Fruit fly (Drosophila melanogaster) whole organism, embryonic: Measurements from ENCODE around the gene CG9992.
A peak's percentile ranks its signal among the peaks of the same experiment; 100 is the strongest.

Source experiments
- ATbp ChIP-seq: fragments of 200-800 bp; sonication (Bioruptor generic); optimal IDR thresholded peaks from 2 replicates; lab custom pipeline; 2017; ENCODE audit warnings: missing biosample characterization, mild to moderate bottlenecking, missing genetic modification characterization, missing genetic modification reagents
- Atf3 ChIP-seq: fragments of 200-800 bp; sonication (Bioruptor generic); optimal IDR thresholded peaks from 3 replicates; lab custom pipeline; 2016; ENCODE audit warnings: missing biosample characterization, missing genetic modification characterization
- CG10209 ChIP-seq: fragments of 200-800 bp; sonication (Bioruptor generic); optimal IDR thresholded peaks from 3 replicates; lab custom pipeline; 2017; ENCODE audit warnings: missing biosample characterization, mild to moderate bottlenecking, missing genetic modification characterization, missing genetic modification reagents
- CG10321 ChIP-seq: fragments of 200-800 bp; sonication (Bioruptor generic); IDR thresholded peaks from 2 replicates; pipeline ENCODE4 v1.3.6; 2022; ENCODE audit warnings: missing biosample characterization, missing genetic modification characterization
- CG13296 ChIP-seq: fragments of 200-800 bp; sonication (Bioruptor generic); optimal IDR thresholded peaks from 3 replicates; lab custom pipeline; 2018; ENCODE audit warnings: missing biosample characterization, mild to moderate bottlenecking, missing genetic modification characterization
- CG13894 ChIP-seq: fragments of 200-800 bp; sonication (Bioruptor generic); optimal IDR thresholded peaks from 3 replicates; lab custom pipeline; 2018; ENCODE audit warnings: missing biosample characterization, mild to moderate bottlenecking, missing genetic modification characterization, moderate library complexity
- CG14667 ChIP-seq: fragments of 200-800 bp; sonication (Bioruptor generic); IDR thresholded peaks from 2 replicates; pipeline ENCODE4 v1.3.6; 2022; ENCODE audit warnings: missing biosample characterization, missing genetic modification characterization
- CG15269 ChIP-seq: fragments of 200-800 bp; sonication (Bioruptor generic); optimal IDR thresholded peaks from 2 replicates; lab custom pipeline; 2018; ENCODE audit warnings: missing biosample characterization, mild to moderate bottlenecking, missing genetic modification characterization, moderate library complexity
- CG1602 ChIP-seq: fragments of 200-800 bp; sonication (Bioruptor generic); optimal IDR thresholded peaks from 3 replicates; lab custom pipeline; 2016; ENCODE audit warnings: missing biosample characterization, missing genetic modification characterization
- CG16813 ChIP-seq: fragments of 200-800 bp; sonication (Bioruptor generic); IDR thresholded peaks from 3 replicates; pipeline ENCODE4 v1.3.6; 2022; ENCODE audit warnings: missing biosample characterization, missing genetic modification characterization; ENCODE audit not compliant: partially characterized antibody
- CG16863 ChIP-seq: fragments of 200-800 bp; sonication (Bioruptor generic); optimal IDR thresholded peaks from 3 replicates; lab custom pipeline; 2016; ENCODE audit warnings: missing biosample characterization, missing genetic modification characterization
- CG17385 ChIP-seq: fragments of 200-800 bp; sonication (Bioruptor generic); optimal IDR thresholded peaks from 3 replicates; lab custom pipeline; 2018; ENCODE audit warnings: missing biosample characterization, mild to moderate bottlenecking, missing genetic modification characterization
- CG30431 ChIP-seq: fragments of 200-800 bp; sonication (Bioruptor generic); optimal IDR thresholded peaks from 2 replicates; lab custom pipeline; 2017; ENCODE audit warnings: missing biosample characterization, missing genetic modification characterization
- CG3838 ChIP-seq: fragments of 200-800 bp; sonication (Bioruptor generic); optimal IDR thresholded peaks from 3 replicates; lab custom pipeline; 2016; ENCODE audit warnings: missing biosample characterization, missing genetic modification characterization
- CG42726 ChIP-seq: fragments of 200-800 bp; sonication (Bioruptor generic); IDR thresholded peaks from 2 replicates; pipeline ENCODE4 v1.3.6; 2022; ENCODE audit warnings: missing biosample characterization, missing genetic modification characterization; ENCODE audit not compliant: partially characterized antibody
- CTCF ChIP-seq: fragments of 200-800 bp; sonication (Bioruptor generic); optimal IDR thresholded peaks from 2 replicates; lab custom pipeline; 2017; ENCODE audit warnings: missing biosample characterization, mild to moderate bottlenecking, missing genetic modification characterization, moderate library complexity
- Deaf1 ChIP-seq: fragments of 200-800 bp; optimal IDR thresholded peaks from 3 replicates; lab custom pipeline; 2019; ENCODE audit warnings: missing biosample characterization, mild to moderate bottlenecking, missing genetic modification characterization, moderate library complexity
- Dref ChIP-seq: fragments of 200-800 bp; sonication (Bioruptor generic); IDR thresholded peaks from 2 replicates; pipeline ENCODE4 v1.3.6; 2022; ENCODE audit warnings: missing biosample characterization, missing genetic modification characterization
- Eip74EF ChIP-seq, 2 experiments: fragments of 200-800 bp in 1 of 2; fragments of >200 bp in 1 of 2; sonication (Bioruptor generic) in 1 of 2; optimal IDR thresholded peaks; 2 replicates each; lab custom pipeline; 2017 to 2019; ENCODE audit warnings: missing biosample characterization in 2 of 2, missing genetic modification characterization in 2 of 2, mild to moderate bottlenecking in 1 of 2, moderate library complexity in 1 of 2
- HLHmδ ChIP-seq: fragments of 200-800 bp; sonication (Bioruptor generic); optimal IDR thresholded peaks from 2 replicates; lab custom pipeline; 2018; ENCODE audit warnings: missing biosample characterization, mild to moderate bottlenecking, missing genetic modification characterization, moderate library complexity
- Hr3 ChIP-seq: fragments of 200-800 bp; sonication (Bioruptor generic); optimal IDR thresholded peaks from 3 replicates; lab custom pipeline; 2016; ENCODE audit warnings: missing biosample characterization, missing genetic modification characterization
- Oaz ChIP-seq: fragments of 200-800 bp; sonication (Bioruptor generic); IDR thresholded peaks from 2 replicates; pipeline ENCODE4 v1.3.6; 2022; ENCODE audit warnings: missing biosample characterization, missing genetic modification characterization
- Six4 ChIP-seq: fragments of 200-800 bp; sonication (Bioruptor generic); optimal IDR thresholded peaks from 2 replicates; lab custom pipeline; 2016; ENCODE audit warnings: missing biosample characterization, missing genetic modification characterization
- Sry-β ChIP-seq: fragments of 200-800 bp; sonication (Bioruptor generic); optimal IDR thresholded peaks from 2 replicates; lab custom pipeline; 2018; ENCODE audit warnings: missing biosample characterization, mild to moderate bottlenecking, missing genetic modification characterization, moderate library complexity
- Taf1 ChIP-seq: fragments of 200-800 bp; sonication (Bioruptor generic); IDR thresholded peaks from 2 replicates; pipeline ENCODE4 v1.3.6; 2022; ENCODE audit warnings: missing biosample characterization, missing genetic modification characterization
- Usf ChIP-seq: fragments of 200-800 bp; sonication (Bioruptor generic); optimal IDR thresholded peaks from 2 replicates; lab custom pipeline; 2017; ENCODE audit warnings: missing genotype, missing biosample characterization, missing genetic modification characterization
- Xrp1 ChIP-seq: fragments of 200-800 bp; sonication (Bioruptor generic); IDR thresholded peaks from 2 replicates; pipeline ENCODE4 v1.3.6; 2022; ENCODE audit warnings: missing biosample characterization, missing genetic modification characterization
- ash1 ChIP-seq: fragments of 200-800 bp; sonication (Bioruptor generic); optimal IDR thresholded peaks from 2 replicates; lab custom pipeline; 2018; ENCODE audit warnings: missing biosample characterization, mild to moderate bottlenecking, missing genetic modification characterization
- chn ChIP-seq: fragments of 200-800 bp; sonication (Bioruptor generic); optimal IDR thresholded peaks from 2 replicates; lab custom pipeline; 2016; ENCODE audit warnings: missing biosample characterization, missing genetic modification characterization
- crp ChIP-seq, 2 experiments: fragments of 200-800 bp; sonication (Bioruptor generic); optimal IDR thresholded peaks; 2 replicates in 1 of 2; 3 replicates in 1 of 2; lab custom pipeline; 2017; ENCODE audit warnings: missing biosample characterization in 2 of 2, missing genetic modification characterization in 2 of 2, mild to moderate bottlenecking in 1 of 2, moderate library complexity in 1 of 2
- dan ChIP-seq: fragments of 200-800 bp; sonication (Bioruptor generic); IDR thresholded peaks from 2 replicates; pipeline ENCODE4 v1.3.6; 2022; ENCODE audit warnings: missing biosample characterization, missing genetic modification characterization
- disco-r ChIP-seq: fragments of 200-800 bp; sonication (Bioruptor generic); optimal IDR thresholded peaks from 2 replicates; lab custom pipeline; 2016; ENCODE audit warnings: missing biosample characterization, missing genetic modification characterization
- dpn ChIP-seq, 2 experiments: fragments of 200-800 bp; sonication (Bioruptor generic); optimal IDR thresholded peaks; 3 replicates each; lab custom pipeline; 2016; ENCODE audit warnings: missing biosample characterization in 2 of 2, missing genetic modification characterization in 2 of 2
- ewg ChIP-seq: fragments of 200-800 bp; sonication (Bioruptor generic); optimal IDR thresholded peaks from 3 replicates; lab custom pipeline; 2017; ENCODE audit warnings: mild to moderate bottlenecking, missing biosample characterization, missing genetic modification reagents, missing genetic modification characterization
- fd102C ChIP-seq: fragments of 200-800 bp; sonication (Bioruptor generic); optimal IDR thresholded peaks from 2 replicates; lab custom pipeline; 2018; ENCODE audit warnings: missing biosample characterization, mild to moderate bottlenecking, missing genetic modification characterization, moderate library complexity
- fu2 ChIP-seq: fragments of 200-800 bp; sonication (Bioruptor generic); optimal IDR thresholded peaks from 2 replicates; lab custom pipeline; 2016; ENCODE audit warnings: missing biosample characterization, missing genetic modification characterization
- gcm ChIP-seq: fragments of 200-800 bp; sonication (Bioruptor generic); optimal IDR thresholded peaks from 2 replicates; lab custom pipeline; 2019; ENCODE audit warnings: missing biosample characterization, mild to moderate bottlenecking, missing genetic modification characterization, moderate library complexity
- gem ChIP-seq: fragments of 200-800 bp; sonication (Bioruptor generic); optimal IDR thresholded peaks from 2 replicates; lab custom pipeline; 2019; ENCODE audit warnings: missing biosample characterization, mild to moderate bottlenecking, missing genetic modification characterization, moderate library complexity
- gro ChIP-seq: fragments of 200-800 bp; sonication (Bioruptor generic); optimal IDR thresholded peaks from 2 replicates; lab custom pipeline; 2016; ENCODE audit warnings: missing biosample characterization, missing genetic modification characterization
- ind ChIP-seq: fragments of 200-800 bp; sonication (Bioruptor generic); optimal IDR thresholded peaks from 3 replicates; lab custom pipeline; 2016; ENCODE audit warnings: missing biosample characterization, missing genetic modification characterization
- inv ChIP-seq: fragments of 200-800 bp; sonication (Bioruptor generic); IDR thresholded peaks from 2 replicates; pipeline ENCODE4 v1.3.6; 2022; ENCODE audit warnings: missing biosample characterization, missing genetic modification characterization; ENCODE audit not compliant: partially characterized antibody
- knrl ChIP-seq: fragments of 200-800 bp; sonication (Bioruptor generic); IDR thresholded peaks from 3 replicates; pipeline ENCODE4 v1.3.6; 2022; ENCODE audit warnings: missing biosample characterization, missing genetic modification characterization; ENCODE audit not compliant: partially characterized antibody
- mam ChIP-seq: fragments of 200-800 bp; sonication (Bioruptor generic); optimal IDR thresholded peaks from 3 replicates; lab custom pipeline; 2016; ENCODE audit warnings: missing biosample characterization, missing genetic modification characterization
- mld ChIP-seq: fragments of 200-800 bp; sonication (Bioruptor generic); IDR thresholded peaks from 3 replicates; pipeline ENCODE4 v1.3.6; 2022; ENCODE audit warnings: missing biosample characterization, missing genetic modification characterization; ENCODE audit not compliant: partially characterized antibody
- pum ChIP-seq: fragments of 200-800 bp; sonication (Bioruptor generic); optimal IDR thresholded peaks from 2 replicates; lab custom pipeline; 2016; ENCODE audit warnings: missing biosample characterization, missing genetic modification characterization
- pzg ChIP-seq: fragments of 200-800 bp; sonication (Bioruptor generic); optimal IDR thresholded peaks from 3 replicates; lab custom pipeline; 2018; ENCODE audit warnings: missing biosample characterization, mild to moderate bottlenecking, missing genetic modification characterization, moderate library complexity
- sc ChIP-seq, 3 experiments: fragments of >200 bp in 2 of 3; fragments of 200-800 bp in 1 of 3; sonication (Bioruptor generic) in 1 of 3; optimal IDR thresholded peaks; 2 replicates in 2 of 3; 3 replicates in 1 of 3; lab custom pipeline; 2017; ENCODE audit warnings: mild to moderate bottlenecking in 1 of 3, missing biosample characterization in 1 of 3, missing genetic modification characterization in 1 of 3, missing genetic modification reagents in 1 of 3
- sob ChIP-seq: fragments of 200-800 bp; sonication (Bioruptor generic); IDR thresholded peaks from 2 replicates; pipeline ENCODE4 v1.3.6; 2022; ENCODE audit warnings: missing biosample characterization, missing genetic modification characterization
- sr ChIP-seq: fragments of 200-800 bp; sonication (Bioruptor generic); IDR thresholded peaks from 3 replicates; pipeline ENCODE4 v1.3.6; 2022; ENCODE audit warnings: missing biosample characterization, missing genetic modification characterization
- ttk ChIP-seq: fragments of 200-800 bp; sonication (Bioruptor generic); IDR thresholded peaks from 2 replicates; pipeline ENCODE4 v2.1.2; 2022; ENCODE audit warnings: missing biosample characterization, missing genetic modification characterization

CG9992 gene

DNA sequence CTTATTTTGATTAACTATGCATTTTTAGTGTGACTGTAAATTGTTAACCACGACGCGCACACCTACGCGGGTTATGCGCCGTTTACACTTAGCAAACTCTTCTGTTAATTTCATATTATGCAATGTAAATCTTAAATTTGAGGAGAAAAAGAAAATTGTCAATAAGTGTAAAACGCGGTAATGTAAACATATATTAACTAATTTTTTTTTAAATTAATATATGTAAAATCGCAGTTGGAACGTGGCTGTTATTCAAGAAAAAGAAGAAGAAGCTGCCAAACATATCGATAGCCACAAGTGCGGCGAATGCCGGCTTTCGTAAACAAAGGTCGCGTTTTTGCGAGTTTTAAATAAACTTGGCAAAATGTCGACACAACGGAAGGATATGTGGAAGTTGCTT is 6.7 kb upstream of the CG9992 start, which contains the start of the genes TH1 and mei-41 (continued):
- TF ChIP-seq Usf (peak; percentile 86), fu2 (GFP tag; lab: Kevin White, UChicago) (peak; percentile 7), CG15269 (tag; lab: Kevin White, UChicago) (peak; percentile 90), mld (GFP tag; lab: Robert Waterston, UW) (no peak), HLHmδ (GFP tag; lab: Kevin White, UChicago) (no peak), CG10209 (GFP tag; lab: Kevin White, UChicago) (peak; percentile 89), Taf1 (GFP tag; lab: Robert Waterston, UW) (peak; percentile 63; the same call in 1 of the 2 replicates), disco-r (GFP tag; lab: Kevin White, UChicago) (no peak), CG30431 (GFP tag; lab: Kevin White, UChicago) (peak; percentile 88), CG10321 (GFP tag; lab: Robert Waterston, UW) (peak; percentile 11; the same call in 1 of the 2 replicates), Xrp1 (GFP tag; lab: Robert Waterston, UW) (peak; percentile 96), ATbp (GFP tag; lab: Kevin White, UChicago) (peak; percentile 72), CG17385 (GFP tag; lab: Kevin White, UChicago) (peak; percentile 96), pum (GFP tag; lab: Kevin White, UChicago) (peak; percentile 54), Sry-β (peak; percentile 56), chn (peak; percentile 59), Oaz (GFP tag; lab: Robert Waterston, UW) (peak; percentile 81), sc (optimal IDR thresholded peaks at IDR 0.05; lab: Kevin White, UChicago) (no peak), sc (GFP tag; optimal IDR thresholded peaks at IDR 0.05; lab: Kevin White, UChicago) (peak; percentile 74), CG1602 (GFP tag; lab: Kevin White, UChicago) (peak; percentile 91), CTCF (peak; percentile 6), CG16813 (GFP tag; lab: Robert Waterston, UW) (peak; percentile 37; the same call in 2 of the 3 replicates), knrl (GFP tag; lab: Robert Waterston, UW) (peak; percentile 70), mam (GFP tag; lab: Kevin White, UChicago) (peak; percentile 66), dan (GFP tag; lab: Robert Waterston, UW) (peak; percentile 75; the same call in 1 of the 2 replicates), Hr3 (GFP tag; lab: Kevin White, UChicago) (peak; percentile 88), gcm (GFP tag; lab: Kevin White, UChicago) (no peak), Deaf1 (tag; lab: Kevin White, UChicago) (no peak), crp (GFP tag; optimal IDR thresholded peaks at IDR 0.05; lab: Kevin White, UChicago) (peak in 1 of 2 experiments; percentile 45), gem (peak; percentile 96), pzg (peak; percentile 46), CG3838 (peak; percentile 7), ttk (GFP tag; lab: Robert Waterston, UW) (peak; percentile 96), gro (GFP tag; lab: Kevin White, UChicago) (no peak), Atf3 (no peak), dpn (GFP tag; optimal IDR thresholded peaks at IDR 0.05; lab: Kevin White, UChicago) (peak; percentile 55 to 86), Six4 (GFP tag; lab: Kevin White, UChicago) (peak; percentile 63), CG13894 (no peak), fd102C (GFP tag; lab: Kevin White, UChicago) (no peak), sr (GFP tag; lab: Robert Waterston, UW) (no peak; the same call in 2 of the 3 replicates), ash1 (no peak), CG14667 (GFP tag; lab: Robert Waterston, UW) (peak; percentile 95), ind (peak; percentile 85), CG42726 (no peak), Dref (peak; percentile 70), CG13296 (GFP tag; lab: Kevin White, UChicago) (no peak), ewg (GFP tag; lab: Kevin White, UChicago) (peak; percentile 82), Eip74EF (GFP tag; optimal IDR thresholded peaks at IDR 0.05; lab: Kevin White, UChicago) (no peak), sob (peak; percentile 97), inv (GFP tag; lab: Robert Waterston, UW) (0 out of 2 replicates have a peak, but pooled peaks have one; percentile 22), CG16863 (GFP tag; lab: Kevin White, UChicago) (peak; percentile 40)
